Worm (Caenorhabditis elegans) whole organism, midembryonic: ENCODE results near the gene nish-1.

Experiments
- flt-1 ChIP-seq: fragments of 200-800 bp; sonication (Bioruptor generic); IDR thresholded peaks from 2 replicates; pipeline ENCODE4 v1.3.6; 2022; ENCODE audit warnings: missing genetic modification characterization, missing compliant biosample characterization
- ref-1 ChIP-seq: fragments of 200-800 bp; sonication (Bioruptor generic); conservative IDR thresholded peaks from 2 replicates; pipeline ENCODE4 v1.3.6; 2022; ENCODE audit warnings: missing genetic modification reagents, missing genetic modification characterization, missing compliant biosample characterization
- ztf-29 ChIP-seq: fragments of 200-800 bp; sonication (Bioruptor generic); IDR thresholded peaks from 2 replicates; pipeline ENCODE4 v1.3.6; 2022; ENCODE audit warnings: missing genetic modification reagents, missing genetic modification characterization, missing compliant biosample characterization

DNA sequence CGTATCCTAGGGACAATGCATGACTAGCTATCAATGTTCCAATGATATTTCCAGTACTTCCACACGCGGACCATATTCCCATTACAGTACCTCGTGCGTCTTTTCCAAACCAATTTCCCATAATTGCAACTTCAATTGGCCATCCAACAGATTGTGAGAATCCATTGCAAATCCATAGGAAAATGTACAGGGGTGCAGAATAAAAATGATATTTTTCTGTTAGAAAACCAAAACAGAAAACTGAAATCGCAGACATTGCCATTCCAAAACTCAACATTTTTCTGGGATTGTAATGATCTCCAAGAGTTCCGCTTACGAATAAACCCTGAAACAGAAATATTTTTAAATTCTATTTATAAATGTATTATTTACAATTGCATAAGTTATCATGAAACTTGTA is 13.0 kb upstream of the nish-1 start:
- no peak for TF ChIP-seq ref-1 (GFP tag; lab: Robert Waterston, UW)
- TF ChIP-seq ztf-29 (GFP tag; lab: Robert Waterston, UW), result no peak
- no peak for TF ChIP-seq flt-1 (GFP tag; lab: Robert Waterston, UW)
